Fruit fly (Drosophila melanogaster): ENCODE measurements around the gene CG5342.

- TF ChIP-seq CG9705 (GFP tag; optimal IDR thresholded peaks at IDR 0.05) (peak; percentile 56), h (GFP tag; optimal IDR thresholded peaks at IDR 0.05) (peak; percentile 68), Sp1 (GFP tag; optimal IDR thresholded peaks at IDR 0.05) (peak; percentile 60), Hr78 (GFP tag; optimal IDR thresholded peaks at IDR 0.05) (no peak), HLH106 (tag; optimal IDR thresholded peaks at IDR 0.05) (peak; percentile 63), sage (GFP tag; optimal IDR thresholded peaks at IDR 0.05) (no peak)
Observed at dm6 chr3R:11619709-11620409, 41.2 kb downstream of the CG5342 start, which contains the start of the genes Jupiter and CG14710.
